Worm (Caenorhabditis elegans): Measurements from ENCODE around the gene srbc-23.

srbc-23 gene

ce11 chrV:2190383-2190782, 37.0 kb downstream of the srbc-23 start:
- TF ChIP-seq ets-7 (tag; optimal IDR thresholded peaks at IDR 0.05) (no peak), ama-1 (optimal IDR thresholded peaks at IDR 0.05) (no peak), B0310.2 (tag; optimal IDR thresholded peaks at IDR 0.05) (no peak), scrt-1 (GFP tag; IDR thresholded peaks at IDR 0.05) (no peak), sea-1 (GFP tag; conservative IDR thresholded peaks at IDR 0.05) (no peak), tra-4 (tag; optimal IDR thresholded peaks at IDR 0.05) (no peak), hmbx-1 (tag; optimal IDR thresholded peaks at IDR 0.05) (no peak), flt-1 (GFP tag; IDR thresholded peaks at IDR 0.05) (no peak), ceh-13 (GFP tag; optimal IDR thresholded peaks at IDR 0.05) (no peak)

ce11 chrV:2191122-2191521, 37.7 kb downstream of the srbc-23 start, which contains the start of gene srbc-42:
Gene srbc-42, minus strand, starts transcription at chrV:2191222.
- TF ChIP-seq hmbx-1 (tag; optimal IDR thresholded peaks at IDR 0.05) = no peak
- TF ChIP-seq ets-7 (tag; optimal IDR thresholded peaks at IDR 0.05) = no peak
- no peak for TF ChIP-seq tbx-37 (GFP tag; conservative IDR thresholded peaks at IDR 0.05)
- TF ChIP-seq scrt-1 (GFP tag; IDR thresholded peaks at IDR 0.05) = no peak
- TF ChIP-seq ceh-36 (tag; optimal IDR thresholded peaks at IDR 0.05) = no peak
- no peak for TF ChIP-seq ama-1 (optimal IDR thresholded peaks at IDR 0.05)
- no peak for TF ChIP-seq pes-1 (GFP tag; IDR thresholded peaks at IDR 0.05)

ce11 chrV:2192117-2192516, 38.7 kb downstream of the srbc-23 start, which contains the start of gene nhr-13:
Gene nhr-13, plus strand, starts transcription at chrV:2192485.
- TF ChIP-seq ama-1 (optimal IDR thresholded peaks at IDR 0.05) = no peak

ce11 chrV:2199594-2199993, 46.2 kb downstream of the srbc-23 start:
- TF ChIP-seq ceh-36 (tag; optimal IDR thresholded peaks at IDR 0.05) (no peak), tra-4 (tag; optimal IDR thresholded peaks at IDR 0.05) (no peak), hmg-4 (GFP tag; optimal IDR thresholded peaks at IDR 0.05) (no peak), pes-1 (GFP tag; IDR thresholded peaks at IDR 0.05) (no peak), flt-1 (GFP tag; IDR thresholded peaks at IDR 0.05) (no peak), sea-1 (GFP tag; conservative IDR thresholded peaks at IDR 0.05) (no peak), tbx-11 (GFP tag; IDR thresholded peaks at IDR 0.05) (no peak), scrt-1 (GFP tag; IDR thresholded peaks at IDR 0.05) (no peak), hmbx-1 (tag; optimal IDR thresholded peaks at IDR 0.05) (no peak)

- TF ChIP-seq hnd-1 (tag; optimal IDR thresholded peaks at IDR 0.05) (no peak), ets-7 (tag; optimal IDR thresholded peaks at IDR 0.05) (no peak), scrt-1 (GFP tag; IDR thresholded peaks at IDR 0.05) (no peak), F13C5.2 (tag; optimal IDR thresholded peaks at IDR 0.05) (no peak)
These were observed 47.0 kb downstream of the srbc-23 start for ce11 chrV:2200402-2200801.

ce11 chrV:2201240-2201639, 47.9 kb downstream of the srbc-23 start, which contains the start of gene cyp-32B1:
Gene cyp-32B1, minus strand, starts transcription at chrV:2201415.
- no peak for TF ChIP-seq hmg-4 (GFP tag; optimal IDR thresholded peaks at IDR 0.05)
- TF ChIP-seq scrt-1 (GFP tag; IDR thresholded peaks at IDR 0.05) = no peak
- TF ChIP-seq aly-1 (tag; optimal IDR thresholded peaks at IDR 0.05) = no peak
- no peak for TF ChIP-seq hmbx-1 (tag; optimal IDR thresholded peaks at IDR 0.05)
- no peak for TF ChIP-seq F13C5.2 (tag; optimal IDR thresholded peaks at IDR 0.05)
- TF ChIP-seq flt-1 (GFP tag; IDR thresholded peaks at IDR 0.05) = no peak
- no peak for TF ChIP-seq B0310.2 (tag; optimal IDR thresholded peaks at IDR 0.05)

- TF ChIP-seq flt-1 (GFP tag; IDR thresholded peaks at IDR 0.05) = no peak
- no peak for TF ChIP-seq tra-4 (tag; optimal IDR thresholded peaks at IDR 0.05)
- no peak for TF ChIP-seq ama-1 (optimal IDR thresholded peaks at IDR 0.05)
- no peak for TF ChIP-seq hmg-4 (GFP tag; optimal IDR thresholded peaks at IDR 0.05)
- TF ChIP-seq B0310.2 (tag; optimal IDR thresholded peaks at IDR 0.05) = no peak
- no peak for TF ChIP-seq F13C5.2 (tag; optimal IDR thresholded peaks at IDR 0.05)
- TF ChIP-seq pes-1 (GFP tag; IDR thresholded peaks at IDR 0.05) = no peak
- no peak for TF ChIP-seq ceh-13 (GFP tag; optimal IDR thresholded peaks at IDR 0.05)
- no peak for TF ChIP-seq hnd-1 (tag; optimal IDR thresholded peaks at IDR 0.05)
- no peak for TF ChIP-seq ceh-36 (tag; optimal IDR thresholded peaks at IDR 0.05)
- no peak for TF ChIP-seq ets-7 (tag; optimal IDR thresholded peaks at IDR 0.05)
- TF ChIP-seq tbx-11 (GFP tag; IDR thresholded peaks at IDR 0.05) = no peak
These were observed 50.7 kb downstream of the srbc-23 start, which contains the start of gene cyp-33C12 for ce11 chrV:2204080-2204479. Gene cyp-33C12, minus strand, starts transcription at chrV:2204400.
